Worm (Caenorhabditis elegans): ENCODE results near the gene C35B1.7.
A peak's percentile ranks its signal among the peaks of the same experiment; 100 is the strongest.

The C35B1.7 gene

ce11 chrIV:4083094-4083493, 25.8 kb upstream of the C35B1.7 start:
- TF ChIP-seq nhr-12 (tag; optimal IDR thresholded peaks at IDR 0.05) (no peak), snpc-4 (tag; optimal IDR thresholded peaks at IDR 0.05) (no peak), M03D4.4 (tag; optimal IDR thresholded peaks at IDR 0.05) (no peak), nhr-76 (tag; optimal IDR thresholded peaks at IDR 0.05) (no peak)

ce11 chrIV:4084109-4084508, 24.8 kb upstream of the C35B1.7 start, which contains the start of gene C35B1.5:
Gene C35B1.5, minus strand, starts transcription at chrIV:4084209.
- TF ChIP-seq mls-2 (tag; optimal IDR thresholded peaks at IDR 0.05), result no peak
- no peak for TF ChIP-seq nhr-76 (tag; optimal IDR thresholded peaks at IDR 0.05)

ce11 chrIV:4085022-4085421, 23.8 kb upstream of the C35B1.7 start:
- TF ChIP-seq blmp-1 (tag; optimal IDR thresholded peaks at IDR 0.05) (no peak), lin-13 (tag; optimal IDR thresholded peaks at IDR 0.05) (no peak), lsy-2 (tag; optimal IDR thresholded peaks at IDR 0.05) (no peak), nhr-237 (tag; optimal IDR thresholded peaks at IDR 0.05) (no peak), mab-5 (tag; optimal IDR thresholded peaks at IDR 0.05) (no peak), ceh-83 (GFP tag; optimal IDR thresholded peaks at IDR 0.05) (no peak), cnd-1 (tag; optimal IDR thresholded peaks at IDR 0.05) (no peak), unc-120 (tag; optimal IDR thresholded peaks at IDR 0.05; ENCODE audit: poor library complexity, severe bottlenecking) (no peak), ztf-11 (tag; optimal IDR thresholded peaks at IDR 0.05) (no peak), flh-1 (GFP tag; optimal IDR thresholded peaks at IDR 0.05) (no peak), mep-1 (tag; optimal IDR thresholded peaks at IDR 0.05) (no peak), ceh-39 (tag; optimal IDR thresholded peaks at IDR 0.05) (no peak), ces-1 (GFP tag; optimal IDR thresholded peaks at IDR 0.05) (no peak), pha-4 (tag; optimal IDR thresholded peaks at IDR 0.05) (no peak), hlh-1 (tag; optimal IDR thresholded peaks at IDR 0.05) (no peak), drap-1 (GFP tag; optimal IDR thresholded peaks at IDR 0.05) (no peak), nhr-76 (tag; optimal IDR thresholded peaks at IDR 0.05) (no peak)

- TF ChIP-seq zip-8 (tag; optimal IDR thresholded peaks at IDR 0.05) (no peak), lsy-2 (tag; optimal IDR thresholded peaks at IDR 0.05) (peak; percentile 9), ceh-43 (GFP tag; optimal IDR thresholded peaks at IDR 0.05) (no peak), ces-1 (GFP tag; optimal IDR thresholded peaks at IDR 0.05) (peak; percentile 13)
Observed at ce11 chrIV:4085787-4086262, 23.0 kb upstream of the C35B1.7 start, which contains the start of gene C35B1.2. Gene C35B1.2, plus strand, starts transcription at chrIV:4086212.

- TF ChIP-seq unc-120 (tag; optimal IDR thresholded peaks at IDR 0.05; ENCODE audit: poor library complexity, severe bottlenecking) (peak; percentile 36), lsy-2 (tag; optimal IDR thresholded peaks at IDR 0.05) (no peak), mep-1 (tag; optimal IDR thresholded peaks at IDR 0.05) (no peak), ces-1 (GFP tag; optimal IDR thresholded peaks at IDR 0.05) (peak; percentile 56), tbx-8 (GFP tag; optimal IDR thresholded peaks at IDR 0.05) (no peak), ham-2 (GFP tag; optimal IDR thresholded peaks at IDR 0.05) (peak; percentile 17), nhr-237 (tag; optimal IDR thresholded peaks at IDR 0.05) (peak; percentile 17), nhr-76 (tag; optimal IDR thresholded peaks at IDR 0.05) (no peak), unc-62 (GFP tag; optimal IDR thresholded peaks at IDR 0.05) (peak; percentile 19)
Observed at ce11 chrIV:4093087-4093486, 15.8 kb upstream of the C35B1.7 start.

- TF ChIP-seq sem-2 (GFP tag; optimal IDR thresholded peaks at IDR 0.05) (no peak), unc-120 (tag; optimal IDR thresholded peaks at IDR 0.05; ENCODE audit: poor library complexity, severe bottlenecking) (no peak), cnd-1 (tag; optimal IDR thresholded peaks at IDR 0.05) (no peak), ceh-43 (GFP tag; optimal IDR thresholded peaks at IDR 0.05) (no peak), pha-4 (tag; optimal IDR thresholded peaks at IDR 0.05) (no peak), ham-2 (GFP tag; optimal IDR thresholded peaks at IDR 0.05) (no peak), elt-3 (tag; optimal IDR thresholded peaks at IDR 0.05) (no peak), lin-32 (GFP tag; optimal IDR thresholded peaks at IDR 0.05) (no peak), ztf-11 (tag; optimal IDR thresholded peaks at IDR 0.05) (no peak), ceh-83 (GFP tag; optimal IDR thresholded peaks at IDR 0.05) (no peak), hlh-1 (tag; optimal IDR thresholded peaks at IDR 0.05) (no peak), sptf-1 (tag; optimal IDR thresholded peaks at IDR 0.05) (no peak), mab-5 (tag; optimal IDR thresholded peaks at IDR 0.05) (no peak)
Observed at ce11 chrIV:4094364-4094763, 14.5 kb upstream of the C35B1.7 start.

Measured in whole organism, mixed stage, embryonic.